Fruit fly (Drosophila melanogaster): Measurements from ENCODE around the gene Grx1.

Gene Grx1

DNA sequence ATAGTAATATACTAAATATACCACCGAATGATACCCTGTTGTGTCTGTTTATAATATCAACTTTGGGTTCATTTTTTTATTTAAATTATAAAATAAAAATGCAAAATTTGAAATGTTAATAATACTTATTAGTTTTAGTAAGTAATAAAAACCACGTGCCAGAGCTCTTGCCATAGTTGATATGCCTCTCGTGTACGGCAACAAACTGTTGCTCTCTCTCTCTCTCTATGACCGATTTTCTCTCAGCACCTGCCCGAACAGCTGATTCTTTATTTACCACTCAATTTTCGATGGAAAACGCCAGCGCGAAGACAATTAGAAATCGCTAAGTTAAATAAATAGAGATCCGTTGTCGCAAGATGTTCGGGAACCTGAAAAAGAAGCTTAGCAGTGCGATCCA, 1.5 kb upstream of the Grx1 start, which contains the start of gene Dysb:
Dysb (plus strand) TSS at position 251 of the 400 bp plus-strand sequence.
- TF ChIP-seq noc (tag; optimal IDR thresholded peaks at IDR 0.05): peak; percentile 88

DNA sequence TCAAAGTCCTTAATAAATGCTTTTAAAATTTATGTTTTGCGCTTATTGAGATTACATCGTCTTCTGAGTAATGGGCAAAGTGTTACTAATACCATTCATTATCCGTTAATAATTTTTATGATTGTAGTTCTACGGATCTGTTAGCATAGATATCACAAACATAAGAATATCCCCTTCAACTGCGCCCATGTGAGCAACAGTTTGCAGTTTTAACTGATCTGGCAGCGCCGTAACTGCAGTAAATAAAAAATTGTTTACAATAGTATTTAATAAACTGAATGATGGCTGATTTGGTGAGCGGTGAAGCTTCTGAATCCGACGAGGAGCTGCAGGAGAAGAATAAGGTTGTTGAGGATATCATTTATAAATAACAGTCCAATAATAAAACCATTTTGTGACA, 997 bp downstream of the Grx1 start, which contains the start of gene Blos3:
Blos3 (plus strand) TSS at position 198 of the 400 bp plus-strand sequence.
- TF ChIP-seq noc (tag; optimal IDR thresholded peaks at IDR 0.05): no peak

DNA sequence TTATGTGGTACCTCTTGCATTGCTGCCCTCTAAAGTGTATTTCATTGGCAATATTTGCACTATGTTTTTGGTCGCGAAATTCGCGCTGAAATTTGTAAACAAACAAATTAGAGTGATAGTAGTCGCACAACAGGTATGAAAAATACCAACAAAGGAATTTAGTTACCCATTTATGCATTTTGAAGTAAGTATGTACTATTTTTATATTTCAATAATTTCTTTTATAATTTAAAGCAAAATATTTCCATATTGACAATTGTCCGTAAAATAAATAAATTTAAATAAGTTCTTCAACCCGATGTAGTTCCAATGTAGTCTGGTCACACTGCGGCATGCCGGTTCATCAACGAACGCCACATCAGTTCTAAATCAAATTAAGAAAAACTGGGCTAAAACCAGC, 3.4 kb downstream of the Grx1 start, which contains the start of the genes Rad9 and Uggt:
Rad9 (minus strand) TSS at position 114 of the 400 bp plus-strand sequence.
Uggt (plus strand) TSS at position 308 of the 400 bp plus-strand sequence.
- TF ChIP-seq noc (tag; optimal IDR thresholded peaks at IDR 0.05): no peak

DNA sequence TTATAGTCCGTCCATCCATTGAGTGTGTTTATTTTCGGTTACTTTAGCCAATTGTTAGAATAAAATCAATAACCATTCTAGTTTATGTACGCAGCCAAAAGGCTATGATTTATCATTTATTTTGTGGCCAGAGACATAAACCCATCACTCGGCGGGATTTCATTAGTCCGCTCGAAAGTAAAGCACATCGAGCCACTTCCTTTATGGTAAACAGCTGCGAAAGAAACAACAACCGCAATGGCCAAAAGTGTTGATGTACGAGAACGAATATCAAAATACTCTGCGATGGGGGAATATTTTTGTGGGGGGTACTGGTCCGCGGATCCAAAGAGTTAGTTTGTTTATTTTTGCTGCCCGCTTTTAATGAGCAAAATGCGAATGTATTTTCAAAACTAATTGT, 12.6 kb downstream of the Grx1 start:
- no peak for TF ChIP-seq noc (tag; optimal IDR thresholded peaks at IDR 0.05)

DNA sequence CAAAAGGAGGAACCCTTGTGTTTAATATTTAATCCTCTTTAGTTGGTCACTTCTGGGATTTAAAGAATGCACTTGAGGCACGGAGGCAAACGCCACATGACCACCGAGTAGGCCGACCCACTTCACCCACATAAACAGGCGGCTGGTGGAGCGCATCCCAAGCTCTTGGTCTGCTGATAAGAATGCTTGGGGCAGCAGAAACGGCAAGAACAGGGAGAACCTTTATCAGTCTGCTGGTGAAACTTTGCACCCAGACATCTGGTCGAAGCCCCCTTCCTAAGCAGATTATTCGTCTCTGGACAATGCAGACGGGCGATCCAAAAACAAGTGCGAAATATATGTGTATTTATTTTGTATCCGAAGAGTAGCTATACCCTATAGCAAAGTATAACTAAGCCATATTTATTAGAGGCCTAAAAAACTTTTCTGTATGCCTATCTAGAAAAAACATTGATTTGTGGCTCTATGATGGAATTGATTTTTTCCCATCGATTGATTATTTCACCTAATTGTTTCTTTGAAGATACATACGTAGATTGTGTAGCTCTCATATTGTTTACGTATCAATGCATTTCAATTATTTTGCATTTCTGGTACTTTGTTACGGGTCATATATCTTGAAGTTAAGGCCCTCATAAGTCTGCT, 20.3 kb downstream of the Grx1 start:
- TF ChIP-seq noc (tag; optimal IDR thresholded peaks at IDR 0.05): no peak

DNA sequence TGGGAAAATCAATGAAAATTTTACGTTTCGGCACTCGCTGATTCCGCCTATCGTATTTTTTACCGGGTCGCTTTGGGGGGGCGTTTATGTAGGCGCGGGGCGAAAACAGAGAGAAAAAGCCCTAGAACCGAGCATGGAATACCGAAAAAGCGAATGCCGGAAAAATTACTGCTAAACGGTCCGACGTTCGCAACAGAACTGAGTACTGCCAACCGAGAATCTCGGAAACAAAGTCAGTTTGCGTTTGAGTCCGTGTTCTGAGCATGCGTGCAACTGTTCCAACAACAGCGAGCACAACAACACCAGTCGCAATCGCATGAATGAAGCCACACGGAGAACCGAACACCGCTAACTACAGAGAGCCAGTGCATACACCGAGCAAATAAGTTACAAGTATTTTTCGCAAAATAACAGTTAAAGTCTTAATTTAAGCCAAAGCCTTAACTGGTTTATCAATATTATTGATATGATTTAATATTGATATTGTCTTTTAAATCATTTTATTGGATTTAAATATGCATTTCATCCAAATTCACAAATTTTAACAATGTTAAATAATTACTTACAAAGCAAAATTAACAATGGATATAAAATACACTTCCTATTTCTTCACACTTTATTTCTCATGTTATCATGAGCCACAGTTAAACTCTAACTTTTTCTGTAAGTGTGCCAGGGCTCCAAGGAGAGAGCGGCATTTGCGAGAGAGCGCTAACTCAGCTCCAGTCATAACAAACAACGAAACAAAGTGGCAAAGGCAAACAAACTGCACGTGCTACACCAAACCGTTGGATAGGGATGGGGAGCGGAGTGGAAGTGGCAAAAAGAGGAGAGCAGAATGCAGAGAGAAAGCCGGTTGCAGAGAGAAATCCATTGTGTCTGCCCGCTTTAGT, 21.5 kb downstream of the Grx1 start, which contains the start of gene CG3961:
CG3961 (minus strand) TSS at position 201 of the 893 bp plus-strand sequence.
- peak; percentile 78 for TF ChIP-seq noc (tag; optimal IDR thresholded peaks at IDR 0.05)

DNA sequence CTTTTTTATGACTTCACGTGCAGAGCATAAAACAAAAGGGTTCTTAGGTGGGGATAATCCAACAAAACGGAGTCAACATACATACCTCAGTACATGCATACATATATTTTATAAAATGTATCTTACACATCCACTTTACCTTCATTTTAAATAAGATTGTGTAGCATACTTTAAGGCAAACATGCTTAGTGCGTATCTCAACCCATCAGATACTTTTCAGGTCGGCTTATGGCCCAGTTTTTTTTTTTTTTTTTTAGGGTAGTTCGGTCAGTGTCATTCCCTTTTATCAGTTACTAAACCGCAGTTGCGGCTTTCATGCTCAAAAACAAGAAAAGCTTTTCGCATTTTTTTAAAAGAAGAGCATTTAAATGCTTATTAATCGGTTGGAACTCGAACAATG, 23.0 kb downstream of the Grx1 start, which contains the start of gene NijB:
NijB (plus strand) TSS at position 398 of the 400 bp plus-strand sequence.
- TF ChIP-seq noc (tag; optimal IDR thresholded peaks at IDR 0.05): no peak

DNA sequence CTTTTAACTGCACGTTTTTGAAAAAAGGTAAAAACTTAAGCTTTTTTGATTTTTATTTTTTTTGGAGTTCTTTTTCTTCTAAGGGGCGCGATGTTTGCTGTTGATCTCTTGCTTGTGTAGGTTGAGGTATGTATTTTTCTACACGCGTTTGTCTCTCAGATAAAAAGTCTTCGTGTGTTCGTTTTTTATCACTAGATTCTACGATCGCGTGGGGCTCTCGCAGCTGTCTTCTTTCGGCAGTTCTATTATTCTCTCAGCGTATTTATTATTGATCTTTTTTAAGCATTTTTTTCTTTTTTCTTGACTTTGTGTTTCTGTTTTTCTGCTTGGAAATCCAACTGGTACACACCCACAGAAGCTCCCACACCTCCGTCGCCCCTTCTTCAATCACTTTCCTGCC, 26.0 kb downstream of the Grx1 start:
- TF ChIP-seq noc (tag; optimal IDR thresholded peaks at IDR 0.05): peak; percentile 24

DNA sequence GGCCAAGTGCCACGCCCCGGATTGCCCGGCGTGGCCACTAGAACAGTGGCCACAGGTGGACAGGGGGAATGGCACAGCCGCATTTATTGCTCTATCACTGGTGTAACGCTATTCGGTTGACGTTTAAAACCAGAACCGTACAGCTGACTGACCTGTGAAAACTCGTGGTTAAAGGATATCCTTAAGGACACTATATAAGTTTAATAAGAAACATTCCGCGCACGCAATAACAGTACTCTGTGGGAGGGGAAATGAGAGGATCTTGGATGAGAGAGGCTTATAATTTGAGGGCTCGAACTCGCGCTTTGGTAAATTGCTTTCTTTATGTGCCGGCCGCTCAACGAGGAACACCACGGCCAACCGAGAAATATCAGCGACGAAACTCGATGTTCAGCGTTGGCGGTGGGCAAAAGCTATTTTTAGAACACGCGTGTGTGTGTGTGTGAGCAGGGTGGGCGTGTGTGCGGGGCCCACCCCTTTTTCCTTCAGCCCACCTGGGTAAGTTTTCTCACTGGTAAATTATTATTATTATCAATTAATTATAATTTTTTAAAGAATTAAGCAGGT, 27.4 kb downstream of the Grx1 start:
- TF ChIP-seq noc (tag; optimal IDR thresholded peaks at IDR 0.05): no peak

DNA sequence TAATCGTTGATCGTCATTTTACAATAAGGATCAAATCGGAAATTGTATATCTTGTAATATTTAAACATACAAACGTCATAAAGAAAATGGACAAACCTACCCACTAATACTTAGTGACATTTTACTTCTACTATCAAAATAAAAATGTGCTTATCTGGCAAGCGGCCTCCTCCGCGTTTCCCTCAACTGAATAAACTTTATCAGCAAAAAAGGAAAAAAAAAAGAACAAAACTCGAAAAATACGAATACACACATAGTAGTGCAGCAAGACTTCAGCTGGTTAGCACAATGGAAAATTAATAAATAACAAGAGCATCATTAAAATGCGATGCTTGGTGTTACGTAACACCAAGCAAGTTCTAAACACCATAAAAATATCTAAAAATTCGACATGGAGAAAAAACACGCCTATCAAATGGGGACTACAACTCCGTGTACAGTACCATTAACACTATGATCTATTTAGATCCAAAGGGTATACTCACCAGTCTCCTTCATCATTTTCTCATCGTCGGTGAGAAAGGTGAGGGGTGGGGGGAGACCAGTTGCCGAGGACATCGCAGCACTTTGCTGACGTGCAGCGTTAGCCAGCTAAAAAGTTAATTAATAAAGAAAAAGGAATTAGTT, 28.5 kb downstream of the Grx1 start:
- TF ChIP-seq noc (tag; optimal IDR thresholded peaks at IDR 0.05): no peak

DNA sequence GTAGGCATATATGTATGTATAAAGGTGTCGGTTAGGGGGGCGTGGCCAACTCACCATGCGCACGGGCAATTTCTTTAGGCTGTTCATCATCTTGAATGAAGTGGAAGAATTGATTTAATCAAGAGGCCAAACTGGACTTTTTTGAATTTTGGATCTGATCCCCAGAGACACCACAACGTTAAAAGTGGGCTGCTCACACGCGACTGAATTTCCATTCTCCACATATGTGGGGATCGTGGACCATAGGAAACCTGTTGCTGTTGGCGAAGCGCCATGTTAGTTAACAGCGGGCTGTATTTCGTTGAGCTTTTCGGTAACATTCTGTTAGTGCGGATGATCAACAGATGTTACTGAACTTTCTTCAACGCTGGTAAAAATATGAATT, 29.0 kb downstream of the Grx1 start, which contains the start of gene CG3902:
CG3902 (minus strand) TSS at position 208 of the 385 bp plus-strand sequence.
- peak; percentile 51 for TF ChIP-seq noc (tag; optimal IDR thresholded peaks at IDR 0.05)

DNA sequence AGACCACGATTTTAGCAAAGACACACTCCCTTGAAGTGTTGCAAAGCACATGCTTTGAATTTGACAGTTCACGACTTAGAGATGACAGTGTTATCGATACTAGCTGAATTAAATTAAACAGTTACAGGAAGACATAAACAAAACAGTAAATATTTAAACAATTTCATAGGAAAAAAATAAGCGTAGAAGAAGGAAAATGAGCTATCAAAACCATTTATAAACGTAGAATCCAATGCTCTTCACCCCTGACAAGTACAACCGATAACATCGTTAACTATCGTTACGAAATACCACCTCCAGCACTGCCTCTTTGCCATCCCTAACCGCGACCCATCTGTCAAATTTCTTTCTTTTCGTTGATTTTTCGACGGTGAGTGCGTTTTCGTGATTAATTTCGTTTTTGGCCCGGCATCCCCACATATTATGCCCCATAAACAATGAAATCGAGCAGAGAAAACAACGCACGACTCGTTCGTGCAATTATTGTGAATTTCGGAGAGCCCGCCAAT, 29.8 kb downstream of the Grx1 start, which contains the start of gene RpL26:
RpL26 (plus strand) TSS at position 106 of the 509 bp plus-strand sequence.
- TF ChIP-seq noc (tag; optimal IDR thresholded peaks at IDR 0.05): peak; percentile 68

DNA sequence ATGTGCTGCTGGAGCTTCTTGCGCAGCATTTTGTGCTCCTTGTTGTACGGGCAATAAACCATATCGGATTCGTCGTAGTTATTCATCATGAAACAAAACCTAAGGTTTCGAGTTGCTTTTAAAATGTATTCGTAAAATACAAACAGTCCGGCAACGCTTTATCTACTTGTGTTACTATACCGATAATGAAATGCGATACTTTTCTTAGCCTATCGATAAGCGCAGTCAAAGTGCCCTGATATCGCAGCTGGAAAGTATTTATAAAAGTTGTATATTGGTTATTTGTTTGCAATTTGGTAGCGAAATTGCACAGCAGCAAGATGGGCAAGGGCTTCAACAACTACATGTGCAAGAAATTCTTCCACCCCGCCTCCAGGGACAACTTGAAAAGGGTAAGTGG, 32.4 kb downstream of the Grx1 start, which contains the start of the genes arx and CG6843:
arx (minus strand) TSS at position 144 of the 400 bp plus-strand sequence.
CG6843 (plus strand) TSS at position 184 of the 400 bp plus-strand sequence.
- TF ChIP-seq noc (tag; optimal IDR thresholded peaks at IDR 0.05): no peak

DNA sequence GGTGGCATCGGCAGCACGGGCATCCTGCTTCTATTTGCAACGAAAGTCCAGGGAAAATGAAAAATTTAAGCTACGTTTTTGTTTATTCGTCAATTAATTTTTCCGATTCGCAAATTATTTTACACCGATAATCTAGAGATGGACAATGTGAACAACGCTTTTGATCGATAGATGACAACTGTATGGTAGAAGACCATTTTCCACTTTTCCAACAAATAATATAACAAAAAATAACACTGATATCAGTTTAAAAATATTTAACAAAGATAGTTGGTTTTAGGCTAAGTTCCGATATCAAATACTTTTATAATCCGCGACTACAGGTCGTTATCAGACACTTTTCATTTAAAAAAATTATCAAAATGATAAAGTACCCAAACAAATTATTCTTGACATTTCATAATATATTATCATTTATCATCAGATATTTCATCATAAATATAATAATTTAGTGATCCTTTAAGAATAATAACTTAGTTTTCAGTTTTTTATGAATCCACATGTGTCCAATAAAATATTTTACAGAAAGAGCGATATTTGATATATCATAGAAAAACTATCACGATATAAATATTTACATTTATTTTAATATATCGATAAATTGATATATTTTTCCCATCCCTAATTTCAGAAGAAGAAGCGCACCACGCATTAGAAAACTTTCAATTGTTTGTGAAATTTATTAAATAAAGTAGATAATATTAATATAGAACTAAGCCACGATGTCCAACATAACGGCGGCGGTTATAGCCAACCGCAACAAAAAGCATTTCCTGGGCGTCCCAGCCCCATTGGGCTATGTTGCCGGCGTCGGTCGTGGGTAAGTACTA, 36.0 kb downstream of the Grx1 start, which contains the start of the genes CSN1b and Prp6:
CSN1b (minus strand) TSS at position 159 of the 830 bp plus-strand sequence.
Prp6 (plus strand) TSS at position 601 of the 830 bp plus-strand sequence.
- no peak for TF ChIP-seq noc (tag; optimal IDR thresholded peaks at IDR 0.05)
